Worm (Caenorhabditis elegans): Measurements from ENCODE around the gene acs-1.

DNA sequence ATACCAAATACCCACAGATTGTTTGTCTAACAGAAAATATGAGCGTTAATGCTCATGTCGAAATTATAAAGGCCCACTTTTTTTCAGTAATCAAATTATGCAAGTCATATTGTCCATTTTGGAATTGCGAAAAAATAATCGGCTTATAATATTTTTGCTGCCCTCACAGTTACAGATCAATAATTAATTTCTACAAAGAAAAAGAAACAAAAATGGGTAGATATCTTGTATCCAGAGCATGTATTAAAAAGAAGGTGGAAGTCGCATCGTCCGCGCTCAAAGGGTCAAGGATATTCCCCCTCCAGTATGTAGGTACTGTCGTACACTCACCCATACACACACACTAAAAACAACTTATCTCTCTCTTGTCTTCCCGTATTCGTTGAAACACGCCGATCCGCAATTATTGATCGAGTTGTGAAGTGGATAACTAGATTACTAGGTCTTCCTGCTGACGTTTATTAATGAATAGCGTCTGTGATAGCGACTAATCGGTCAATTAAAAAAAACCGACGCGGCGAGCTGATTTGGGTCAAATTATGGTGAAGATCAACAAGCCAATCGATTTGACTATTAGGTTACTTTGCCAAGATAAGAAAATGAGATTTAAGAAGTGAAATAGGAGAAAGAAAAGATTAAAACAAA, 10.9 kb upstream of the acs-1 start:
- no peak for TF ChIP-seq unc-62 (GFP tag; optimal IDR thresholded peaks at IDR 0.05)
- no peak for TF ChIP-seq madf-10 (tag; optimal IDR thresholded peaks at IDR 0.05)
- TF ChIP-seq K11D2.4 (GFP tag; IDR thresholded peaks at IDR 0.05) = no peak
- no peak for TF ChIP-seq F52B5.7 (tag; optimal IDR thresholded peaks at IDR 0.05)
- TF ChIP-seq madf-8 (GFP tag; conservative IDR thresholded peaks at IDR 0.05) = no peak

Measured in whole organism, young adult.